Fruit fly (Drosophila melanogaster) Kc167 (cell line): Measurements from ENCODE around the gene Dsk.

Source experiments
- Myc ChIP-seq: fragments of >200 bp; optimal IDR thresholded peaks from 2 replicates; lab custom pipeline; 2017; ENCODE audit warnings: missing external identifiers
- Sin3A ChIP-seq: fragments of >200 bp; optimal IDR thresholded peaks from 2 replicates; lab custom pipeline; 2018; ENCODE audit warnings: missing external identifiers
- h ChIP-seq: fragments of >200 bp; optimal IDR thresholded peaks from 3 replicates; lab custom pipeline; 2018; ENCODE audit warnings: missing external identifiers
- psq ChIP-seq: fragments of >200 bp; optimal IDR thresholded peaks from 2 replicates; lab custom pipeline; 2017; ENCODE audit warnings: missing external identifiers
- ttk ChIP-seq: sonication (Bioruptor generic); optimal IDR thresholded peaks from 2 replicates; lab custom pipeline; 2017; ENCODE audit warnings: missing external identifiers

DNA sequence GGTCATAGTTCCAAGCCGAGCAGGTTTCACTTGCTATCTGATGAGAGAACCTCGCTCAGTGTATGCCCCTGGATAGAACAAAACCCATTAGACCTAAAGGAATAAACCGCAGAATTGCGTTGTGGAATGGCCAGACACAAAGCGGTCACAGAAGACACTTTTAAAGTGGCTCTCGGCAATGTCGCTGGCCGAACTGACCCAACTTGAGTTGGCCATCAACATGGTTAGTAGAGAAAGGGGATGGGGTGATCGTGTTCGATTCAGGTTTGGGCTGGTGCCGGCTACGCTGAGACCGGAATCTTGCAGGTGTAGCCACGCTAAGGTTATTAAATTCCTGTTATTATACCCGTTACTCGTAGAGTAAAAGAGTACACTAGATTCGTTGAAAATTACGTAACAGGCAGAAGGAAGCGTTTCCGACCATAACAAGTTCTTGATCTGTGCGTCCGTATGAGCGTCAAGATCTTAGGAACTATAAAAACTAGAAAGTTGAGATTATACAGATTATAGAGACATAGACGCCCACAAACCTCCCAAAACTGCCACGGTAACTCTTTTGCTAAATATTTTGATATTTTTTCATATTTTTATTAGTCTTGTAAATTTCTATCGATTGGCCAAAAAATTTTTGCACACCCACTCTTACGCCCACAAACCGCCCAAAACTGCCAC is 9.4 kb downstream of the Dsk start:
- TF ChIP-seq h (lab: Kevin White, UChicago) = no peak
- TF ChIP-seq ttk = no peak
- no peak for TF ChIP-seq Sin3A
- no peak for TF ChIP-seq Myc (lab: Kevin White, UChicago)
- no peak for TF ChIP-seq psq (lab: Kevin White, UChicago)
